Worm (Caenorhabditis elegans) whole organism, L4/young adult: Measurements from ENCODE around the gene anat-1.

Experiments used
- W03F9.2 ChIP-seq: fragments of 150-350 bp; optimal IDR thresholded peaks from 2 replicates; lab custom pipeline; 2014; ENCODE audit warnings: missing biosample characterization, missing genetic modification characterization
- him-1 ChIP-seq: sonication (generic microtip); optimal IDR thresholded peaks from 2 replicates; lab custom pipeline; 2016; ENCODE audit warnings: missing genotype, missing genetic modification reagents, missing genetic modification characterization, missing compliant biosample characterization

DNA sequence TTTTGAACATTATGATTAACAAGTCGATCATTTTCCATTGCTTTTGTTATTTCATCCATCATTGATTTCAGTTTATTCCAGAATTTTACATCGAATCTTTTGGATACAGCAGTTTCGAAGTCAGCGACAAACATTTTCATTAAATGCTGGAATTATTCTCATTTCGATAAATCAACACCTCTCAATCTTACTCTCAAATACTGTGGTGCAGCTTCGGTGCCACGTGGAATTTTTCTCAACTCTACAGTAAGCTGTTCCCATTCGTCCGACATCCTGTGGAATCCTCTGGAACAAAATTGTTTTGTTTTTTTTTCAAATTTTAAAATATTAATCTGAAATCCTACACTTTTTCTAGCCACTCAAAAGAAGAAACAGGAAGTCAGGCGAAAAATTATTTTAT lies 28.5 kb upstream of the anat-1 start, which contains the start of gene smg-7:
- TF ChIP-seq him-1 (tag; lab: Kevin White, UChicago), result no peak
- no peak for TF ChIP-seq W03F9.2
